Fruit fly (Drosophila melanogaster) whole organism, embryonic: ENCODE data around the gene Lsp2.

Experiments
- Bdp1 ChIP-seq: fragments of 200-800 bp; sonication (Bioruptor generic); optimal IDR thresholded peaks from 3 replicates; lab custom pipeline; 2016; ENCODE audit warnings: missing biosample characterization, missing genetic modification characterization
- CG11723 ChIP-seq: fragments of 200-800 bp; sonication (Bioruptor generic); optimal IDR thresholded peaks from 2 replicates; lab custom pipeline; 2017; ENCODE audit warnings: missing biosample characterization, mild to moderate bottlenecking, missing genetic modification characterization
- CG12155 ChIP-seq: fragments of 200-800 bp; sonication (Bioruptor generic); optimal IDR thresholded peaks from 3 replicates; lab custom pipeline; 2016; ENCODE audit warnings: missing biosample characterization, missing genetic modification characterization
- CG13123 ChIP-seq: fragments of 200-800 bp; sonication (Bioruptor generic); optimal IDR thresholded peaks from 2 replicates; lab custom pipeline; 2016; ENCODE audit warnings: missing biosample characterization, missing genetic modification characterization
- CG13894 ChIP-seq: fragments of 200-800 bp; sonication (Bioruptor generic); optimal IDR thresholded peaks from 3 replicates; lab custom pipeline; 2018; ENCODE audit warnings: missing biosample characterization, mild to moderate bottlenecking, missing genetic modification characterization, moderate library complexity
- CG14050 ChIP-seq: fragments of 200-800 bp; sonication (Bioruptor generic); IDR thresholded peaks from 3 replicates; pipeline ENCODE4 v1.3.6; 2022; ENCODE audit warnings: missing biosample characterization, missing genetic modification characterization
- CG18011 ChIP-seq: fragments of 200-800 bp; sonication (Bioruptor generic); optimal IDR thresholded peaks from 2 replicates; lab custom pipeline; 2017; ENCODE audit warnings: missing biosample characterization, missing genetic modification characterization, mild to moderate bottlenecking, moderate library complexity, missing genotype
- CG31224 ChIP-seq: fragments of 200-800 bp; sonication (Bioruptor generic); IDR thresholded peaks from 2 replicates; pipeline ENCODE4 v1.3.6; 2022; ENCODE audit warnings: missing biosample characterization, missing genetic modification characterization
- CG4730 ChIP-seq: fragments of 200-800 bp; sonication (Bioruptor generic); IDR thresholded peaks from 2 replicates; pipeline ENCODE4 v1.3.6; 2022; ENCODE audit warnings: missing biosample characterization, missing genetic modification characterization
- CG6765 ChIP-seq: fragments of 200-800 bp; sonication (Bioruptor generic); optimal IDR thresholded peaks from 3 replicates; lab custom pipeline; 2017; ENCODE audit warnings: missing biosample characterization, mild to moderate bottlenecking, missing genetic modification characterization
- CG6854 ChIP-seq: fragments of 200-800 bp; sonication (Bioruptor generic); optimal IDR thresholded peaks from 3 replicates; lab custom pipeline; 2017; ENCODE audit warnings: missing biosample characterization, mild to moderate bottlenecking, missing genetic modification characterization
- CG7786 ChIP-seq: fragments of 200-800 bp; sonication (Bioruptor generic); optimal IDR thresholded peaks from 2 replicates; lab custom pipeline; 2016; ENCODE audit warnings: missing biosample characterization, missing genetic modification characterization
- CG7963 ChIP-seq: fragments of 200-800 bp; sonication (Bioruptor generic); IDR thresholded peaks from 3 replicates; pipeline ENCODE4 v1.3.6; 2022; ENCODE audit warnings: missing biosample characterization, missing genetic modification characterization; ENCODE audit not compliant: partially characterized antibody
- CG8290 ChIP-seq, 3 experiments: fragments of 200-800 bp; sonication (Bioruptor generic); optimal IDR thresholded peaks; 2 replicates each; lab custom pipeline; 2016 to 2019; ENCODE audit warnings: missing biosample characterization in 3 of 3, missing genetic modification characterization in 3 of 3, mild to moderate bottlenecking in 2 of 3, moderate library complexity in 1 of 3
- CG8359 ChIP-seq: fragments of 200-800 bp; sonication (Bioruptor generic); optimal IDR thresholded peaks from 2 replicates; lab custom pipeline; 2017; ENCODE audit warnings: missing biosample characterization, mild to moderate bottlenecking, missing genetic modification characterization, borderline replicate concordance
- CG8924 ChIP-seq: fragments of 200-800 bp; optimal IDR thresholded peaks from 3 replicates; lab custom pipeline; 2019; ENCODE audit warnings: missing biosample characterization, mild to moderate bottlenecking, missing genetic modification characterization, moderate library complexity
- CG8944 ChIP-seq: fragments of 200-800 bp; sonication (Bioruptor generic); optimal IDR thresholded peaks from 3 replicates; lab custom pipeline; 2016; ENCODE audit warnings: missing biosample characterization, missing genetic modification characterization
- Dip2 ChIP-seq: fragments of 200-800 bp; sonication (Bioruptor generic); IDR thresholded peaks from 2 replicates; pipeline ENCODE4 v1.3.6; 2022; ENCODE audit warnings: missing biosample characterization, missing genetic modification characterization
- Gsc ChIP-seq: fragments of 200-800 bp; sonication (Bioruptor generic); IDR thresholded peaks from 2 replicates; pipeline ENCODE4 v1.3.6; 2022; ENCODE audit warnings: missing biosample characterization, missing genetic modification characterization
- Nf-YC ChIP-seq: fragments of 200-800 bp; optimal IDR thresholded peaks from 3 replicates; lab custom pipeline; 2019; ENCODE audit warnings: missing biosample characterization, mild to moderate bottlenecking, missing genetic modification characterization, moderate library complexity
- Oaz ChIP-seq: fragments of 200-800 bp; sonication (Bioruptor generic); IDR thresholded peaks from 2 replicates; pipeline ENCODE4 v1.3.6; 2022; ENCODE audit warnings: missing biosample characterization, missing genetic modification characterization
- Opbp ChIP-seq: fragments of 200-800 bp; sonication (Bioruptor generic); IDR thresholded peaks from 3 replicates; pipeline ENCODE4 v1.3.6; 2022; ENCODE audit warnings: missing biosample characterization, missing genetic modification characterization; ENCODE audit not compliant: partially characterized antibody
- Vsx1 ChIP-seq: fragments of 200-800 bp; sonication (Bioruptor generic); optimal IDR thresholded peaks from 2 replicates; lab custom pipeline; 2017; ENCODE audit warnings: missing biosample characterization, mild to moderate bottlenecking, missing genetic modification characterization, missing genetic modification reagents
- Xrp1 ChIP-seq: fragments of 200-800 bp; sonication (Bioruptor generic); IDR thresholded peaks from 2 replicates; pipeline ENCODE4 v1.3.6; 2022; ENCODE audit warnings: missing biosample characterization, missing genetic modification characterization
- ab ChIP-seq: fragments of 200-800 bp; sonication (Bioruptor generic); optimal IDR thresholded peaks from 2 replicates; lab custom pipeline; 2016; ENCODE audit warnings: missing biosample characterization, missing genetic modification characterization
- amos ChIP-seq: fragments of 200-800 bp; sonication (Bioruptor generic); IDR thresholded peaks from 2 replicates; pipeline ENCODE4 v1.3.6; 2022; ENCODE audit warnings: missing biosample characterization, missing genetic modification characterization; ENCODE audit not compliant: partially characterized antibody
- ase ChIP-seq: fragments of 200-800 bp; sonication (Bioruptor generic); IDR thresholded peaks from 3 replicates; pipeline ENCODE4 v1.3.6; 2022; ENCODE audit warnings: missing biosample characterization, missing genetic modification characterization
- bcd ChIP-seq: fragments of 200-800 bp; sonication (Bioruptor generic); optimal IDR thresholded peaks from 2 replicates; lab custom pipeline; 2017; ENCODE audit warnings: missing biosample characterization, mild to moderate bottlenecking, missing genetic modification characterization
- cg ChIP-seq: fragments of 200-800 bp; sonication (Bioruptor generic); optimal IDR thresholded peaks from 3 replicates; lab custom pipeline; 2019; ENCODE audit warnings: missing biosample characterization, mild to moderate bottlenecking, missing genetic modification characterization, moderate library complexity
- chif ChIP-seq, 2 experiments: fragments of 200-800 bp; sonication (Bioruptor generic); optimal IDR thresholded peaks; 3 replicates each; lab custom pipeline; 2016; ENCODE audit warnings: missing biosample characterization in 2 of 2, missing genetic modification characterization in 2 of 2
- chm ChIP-seq: fragments of 200-800 bp; sonication (Bioruptor generic); IDR thresholded peaks from 2 replicates; pipeline ENCODE4 v1.3.6; 2022; ENCODE audit warnings: missing biosample characterization, missing genetic modification characterization
- crc ChIP-seq: fragments of 200-800 bp; sonication (Bioruptor generic); optimal IDR thresholded peaks from 2 replicates; lab custom pipeline; 2016; ENCODE audit warnings: missing biosample characterization, missing genetic modification characterization
- croc ChIP-seq: fragments of 200-800 bp; sonication (Bioruptor generic); conservative IDR thresholded peaks from 3 replicates; pipeline ENCODE4 v1.3.6; 2022; ENCODE audit warnings: missing biosample characterization, missing genetic modification characterization
- disco-r ChIP-seq: fragments of 200-800 bp; sonication (Bioruptor generic); optimal IDR thresholded peaks from 2 replicates; lab custom pipeline; 2016; ENCODE audit warnings: missing biosample characterization, missing genetic modification characterization
- dmrt11E ChIP-seq: fragments of 200-800 bp; sonication (Bioruptor generic); optimal IDR thresholded peaks from 3 replicates; lab custom pipeline; 2018; ENCODE audit warnings: missing biosample characterization, mild to moderate bottlenecking, missing genetic modification characterization, moderate library complexity
- ems ChIP-seq: fragments of 200-800 bp; sonication (Bioruptor generic); optimal IDR thresholded peaks from 3 replicates; lab custom pipeline; 2016; ENCODE audit warnings: missing biosample characterization, missing genetic modification characterization
- exex ChIP-seq: fragments of 200-800 bp; sonication (Bioruptor generic); optimal IDR thresholded peaks from 4 replicates; lab custom pipeline; 2018; ENCODE audit warnings: missing biosample characterization, mild to moderate bottlenecking, missing genetic modification characterization, moderate library complexity
- gfzf ChIP-seq: fragments of 200-800 bp; sonication (Bioruptor generic); optimal IDR thresholded peaks from 2 replicates; lab custom pipeline; 2016; ENCODE audit warnings: missing biosample characterization, mild to moderate bottlenecking, missing genetic modification characterization, moderate library complexity
- gro ChIP-seq: fragments of 200-800 bp; sonication (Bioruptor generic); optimal IDR thresholded peaks from 2 replicates; lab custom pipeline; 2016; ENCODE audit warnings: missing biosample characterization, missing genetic modification characterization
- jing ChIP-seq: fragments of 200-800 bp; sonication (Bioruptor generic); optimal IDR thresholded peaks from 2 replicates; lab custom pipeline; 2018; ENCODE audit warnings: missing biosample characterization, mild to moderate bottlenecking, missing genetic modification characterization
- lbe ChIP-seq: fragments of 200-800 bp; sonication (Bioruptor generic); optimal IDR thresholded peaks from 2 replicates; lab custom pipeline; 2016; ENCODE audit warnings: missing biosample characterization, mild to moderate bottlenecking, missing genetic modification characterization
- phol ChIP-seq: fragments of 200-800 bp; sonication (Bioruptor generic); optimal IDR thresholded peaks from 3 replicates; lab custom pipeline; 2018; ENCODE audit warnings: missing biosample characterization, mild to moderate bottlenecking, missing genetic modification characterization, moderate library complexity
- pum ChIP-seq: fragments of 200-800 bp; sonication (Bioruptor generic); optimal IDR thresholded peaks from 2 replicates; lab custom pipeline; 2016; ENCODE audit warnings: missing biosample characterization, missing genetic modification characterization
- schlank ChIP-seq: fragments of 200-800 bp; sonication (Bioruptor generic); optimal IDR thresholded peaks from 2 replicates; lab custom pipeline; 2018; ENCODE audit warnings: missing biosample characterization, mild to moderate bottlenecking, missing genetic modification characterization
- so ChIP-seq: fragments of 200-800 bp; sonication (Bioruptor generic); IDR thresholded peaks from 3 replicates; pipeline ENCODE4 v1.3.6; 2022; ENCODE audit warnings: missing biosample characterization, missing genetic modification characterization
- tup ChIP-seq: fragments of 200-800 bp; sonication (Bioruptor generic); optimal IDR thresholded peaks from 2 replicates; lab custom pipeline; 2016; ENCODE audit warnings: missing biosample characterization, mild to moderate bottlenecking, missing genetic modification characterization, moderate library complexity
- unc-4 ChIP-seq: fragments of 200-800 bp; sonication (Bioruptor generic); IDR thresholded peaks from 2 replicates; pipeline ENCODE4 v1.3.6; 2022; ENCODE audit warnings: missing biosample characterization, missing genetic modification characterization; ENCODE audit not compliant: partially characterized antibody
- zfh2 ChIP-seq: fragments of 200-800 bp; sonication (Bioruptor generic); optimal IDR thresholded peaks from 2 replicates; lab custom pipeline; 2016; ENCODE audit warnings: missing biosample characterization, missing genetic modification characterization

Gene Lsp2

DNA sequence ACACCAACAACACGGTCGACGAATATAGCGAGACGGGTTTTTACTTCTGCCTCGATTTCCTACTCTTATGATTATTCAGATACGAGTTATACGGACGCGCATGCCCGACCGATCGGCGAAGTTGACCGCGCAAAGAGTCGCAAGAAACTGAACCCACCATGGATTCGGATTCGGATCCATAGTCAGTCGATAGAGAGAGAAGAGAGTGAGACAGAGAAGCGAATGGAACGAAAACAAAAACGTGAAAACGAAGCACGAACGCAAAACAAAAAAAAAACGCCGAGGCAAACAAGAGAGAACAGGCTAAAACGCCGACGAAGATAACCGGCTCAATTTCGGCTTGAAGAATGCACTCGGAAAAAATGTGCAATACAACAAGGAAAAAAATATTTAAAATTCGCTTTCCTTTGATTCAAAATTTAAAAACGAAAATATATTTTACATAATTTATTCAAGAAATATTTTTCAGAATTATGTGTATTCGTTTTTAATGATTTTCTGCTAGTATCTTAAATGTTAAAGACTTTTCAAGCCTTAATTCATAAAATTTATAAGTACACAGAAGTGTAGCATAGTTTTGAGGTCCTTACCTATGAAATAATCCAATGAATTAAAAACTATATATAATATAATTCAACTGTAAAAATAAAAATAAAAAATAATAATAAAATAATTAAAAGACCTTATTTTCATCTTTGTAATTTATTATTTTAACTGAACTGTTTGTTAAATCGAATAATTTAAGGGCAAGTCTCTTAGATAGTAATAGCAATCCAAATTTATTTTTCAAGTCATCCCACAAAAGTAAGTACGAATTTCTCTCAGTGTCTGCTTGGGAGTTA is 47.3 kb upstream of the Lsp2 start, which contains the start of gene Sema5c (continued):
- TF ChIP-seq disco-r (GFP tag; lab: Kevin White, UChicago) (peak; percentile 17), CG11723 (GFP tag; lab: Kevin White, UChicago) (no peak), lbe (GFP tag; lab: Kevin White, UChicago) (peak; percentile 47), chm (GFP tag; lab: Robert Waterston, UW) (peak; percentile 81), Nf-YC (tag; lab: Kevin White, UChicago) (peak; percentile 57), bcd (GFP tag; lab: Kevin White, UChicago) (peak; percentile 74), CG31224 (GFP tag; lab: Robert Waterston, UW) (peak; percentile 28; the same call in 1 of the 2 replicates), CG14050 (peak; percentile 9; the same call in 1 of the 3 replicates), so (GFP tag; lab: Robert Waterston, UW) (peak; percentile 47; the same call in 2 of the 3 replicates), Dip2 (GFP tag; lab: Robert Waterston, UW) (no peak), gfzf (GFP tag; lab: Kevin White, UChicago) (no peak), croc (peak; percentile 51; the same call in 2 of the 3 replicates), CG18011 (GFP tag; lab: Kevin White, UChicago) (no peak), CG8290 (GFP tag; optimal IDR thresholded peaks at IDR 0.05; lab: Kevin White, UChicago) (peak; percentile 11), CG8290 (tag; optimal IDR thresholded peaks at IDR 0.05; lab: Kevin White, UChicago) (peak in 1 of 2 experiments; percentile 64), exex (tag; lab: Kevin White, UChicago) (peak; percentile 30), CG8944 (GFP tag; lab: Kevin White, UChicago) (no peak), crc (no peak), Opbp (GFP tag; lab: Robert Waterston, UW) (peak; percentile 50; the same call in 2 of the 3 replicates), dmrt11E (tag; lab: Kevin White, UChicago) (peak; percentile 89), phol (tag; lab: Kevin White, UChicago) (peak; percentile 83), CG4730 (GFP tag; lab: Robert Waterston, UW) (peak; percentile 41; the same call in 1 of the 2 replicates), Bdp1 (GFP tag; lab: Kevin White, UChicago) (no peak), CG8924 (tag; lab: Kevin White, UChicago) (peak; percentile 87), schlank (no peak), CG6854 (GFP tag; lab: Kevin White, UChicago) (peak; percentile 49), Oaz (GFP tag; lab: Robert Waterston, UW) (no peak), CG6765 (GFP tag; lab: Kevin White, UChicago) (peak; percentile 15), CG7963 (GFP tag; lab: Robert Waterston, UW) (no peak), Xrp1 (GFP tag; lab: Robert Waterston, UW) (peak; percentile 46; the same call in 1 of the 2 replicates), unc-4 (GFP tag; lab: Robert Waterston, UW) (no peak), ems (GFP tag; lab: Kevin White, UChicago) (no peak), CG7786 (GFP tag; lab: Kevin White, UChicago) (no peak), Vsx1 (GFP tag; lab: Kevin White, UChicago) (peak; percentile 39), pum (GFP tag; lab: Kevin White, UChicago) (no peak), gro (peak; percentile 72), tup (GFP tag; lab: Kevin White, UChicago) (no peak), CG12155 (GFP tag; lab: Kevin White, UChicago) (peak; percentile 26), CG8359 (GFP tag; lab: Kevin White, UChicago) (peak; percentile 34), zfh2 (no peak), chif (GFP tag; optimal IDR thresholded peaks at IDR 0.05; lab: Kevin White, UChicago) (peak in 1 of 2 experiments; percentile 1), Gsc (no peak), amos (GFP tag; lab: Robert Waterston, UW) (no peak; the same call in 1 of the 2 replicates), CG13123 (GFP tag; lab: Kevin White, UChicago) (peak; percentile 46), jing (GFP tag; lab: Kevin White, UChicago) (no peak), cg (peak; percentile 14), CG13894 (tag; lab: Kevin White, UChicago) (peak; percentile 90), ase (GFP tag; lab: Robert Waterston, UW) (peak; percentile 50; the same call in 1 of the 3 replicates), ab (GFP tag; lab: Kevin White, UChicago) (no peak)
